Worm (Caenorhabditis elegans): ENCODE results near the gene sfxn-5.

- TF ChIP-seq fos-1 (tag; optimal IDR thresholded peaks at IDR 0.05) (no peak), hif-1 (tag; optimal IDR thresholded peaks at IDR 0.05) (no peak), unc-62 (GFP tag; optimal IDR thresholded peaks at IDR 0.05 in 1 of 2) (no peak), unc-62 (tag; optimal IDR thresholded peaks at IDR 0.05) (no peak), daf-19 (GFP tag; conservative IDR thresholded peaks at IDR 0.05) (no peak), mdl-1 (tag; optimal IDR thresholded peaks at IDR 0.05) (no peak), nhr-77 (tag; optimal IDR thresholded peaks at IDR 0.05) (no peak)
Measured at ce11 chrII:8102041-8102440, 2.8 kb downstream of the sfxn-5 start, which contains the start of gene sre-2.
